Fruit fly (Drosophila melanogaster) whole organism, wandering third instar larva: ENCODE data around the gene mthl9.

Source experiments
- dl ChIP-seq, 2 experiments: fragments of 175-275, 200-275 bp in 1 of 2; fragments of 200-275 bp in 1 of 2; sonication (Bioruptor generic); optimal IDR thresholded peaks; lab custom pipeline; 2018; ENCODE audit warnings: mild to moderate bottlenecking in 2 of 2, missing biosample characterization in 2 of 2, missing genetic modification characterization in 2 of 2, moderate library complexity in 2 of 2; ENCODE audit not compliant: partially characterized antibody in 2 of 2, insufficient read depth in 1 of 2
- h ChIP-seq: fragments of 200-800 bp; sonication (Bioruptor generic); optimal IDR thresholded peaks from 3 replicates; lab custom pipeline; 2016; ENCODE audit warnings: missing biosample characterization, mild to moderate bottlenecking, missing genetic modification characterization
- usp ChIP-seq: fragments of >200 bp; optimal IDR thresholded peaks from 2 replicates; lab custom pipeline; 2017; ENCODE audit warnings: missing biosample characterization, missing genetic modification characterization

- no peak for TF ChIP-seq dl (GFP tag; optimal IDR thresholded peaks at IDR 0.05; lab: Kevin White, UChicago; ENCODE audit: insufficient read depth in 1 of 2, partially characterized antibody in 2 of 2)
- no peak for TF ChIP-seq usp (GFP tag; lab: Kevin White, UChicago)
- TF ChIP-seq h (GFP tag; lab: Kevin White, UChicago), result no peak
These were observed 12.1 kb downstream of the mthl9 start for dm6 chr3L:320010-320337.
